Fruit fly (Drosophila melanogaster): ENCODE data around the gene CG34140.
A peak's percentile ranks its signal among the peaks of the same experiment; 100 is the strongest.

CG34140 gene

dm6 chr3L:184251-184650 lies at the start of gene CG34140, which contains the start of the genes Mkp and Mtch (continued):
- TF ChIP-seq CG9797 (GFP tag; optimal IDR thresholded peaks at IDR 0.05) (peak; percentile 84), H15 (GFP tag; IDR thresholded peaks at IDR 0.05) (peak; percentile 81), CG15073 (GFP tag; optimal IDR thresholded peaks at IDR 0.05) (peak; percentile 8), CG18011 (GFP tag; optimal IDR thresholded peaks at IDR 0.05) (peak; percentile 92), Blimp-1 (GFP tag; optimal IDR thresholded peaks at IDR 0.05) (no peak), CG14050 (GFP tag; IDR thresholded peaks at IDR 0.05) (peak; percentile 70; the same call in 2 of the 3 replicates), CG14965 (GFP tag; optimal IDR thresholded peaks at IDR 0.05; ENCODE audit: borderline replicate concordance) (peak; percentile 48), E2f2 (GFP tag; IDR thresholded peaks at IDR 0.05) (peak; percentile 70), Taf1 (GFP tag; IDR thresholded peaks at IDR 0.05) (peak; percentile 56; the same call in 1 of the 2 replicates), CG31224 (GFP tag; IDR thresholded peaks at IDR 0.05) (peak; percentile 71), Nf-YC (tag; optimal IDR thresholded peaks at IDR 0.05) (no peak), MTF-1 (GFP tag; optimal IDR thresholded peaks at IDR 0.05; ENCODE audit: borderline replicate concordance) (peak; percentile 26), B-H2 (GFP tag; optimal IDR thresholded peaks at IDR 0.05) (no peak), CG3838 (GFP tag; optimal IDR thresholded peaks at IDR 0.05) (peak; percentile 63), CG6683 (GFP tag; optimal IDR thresholded peaks at IDR 0.05) (peak; percentile 65), Doc2 (GFP tag; IDR thresholded peaks at IDR 0.05) (no peak), cwo (GFP tag; optimal IDR thresholded peaks at IDR 0.05) (no peak), kah (GFP tag; optimal IDR thresholded peaks at IDR 0.05) (peak; percentile 83), Bteb2 (GFP tag; optimal IDR thresholded peaks at IDR 0.05) (peak; percentile 82), Xbp1 (GFP tag; optimal IDR thresholded peaks at IDR 0.05) (peak; percentile 94), Med (GFP tag) (peak; percentile 99), Oli (tag; optimal IDR thresholded peaks at IDR 0.05) (no peak), Hr3 (GFP tag; optimal IDR thresholded peaks at IDR 0.05) (peak; percentile 85), Rfx (GFP tag; IDR thresholded peaks at IDR 0.05) (peak; percentile 87), fu2 (GFP tag; optimal IDR thresholded peaks at IDR 0.05) (peak; percentile 88), CG17912 (GFP tag; optimal IDR thresholded peaks at IDR 0.05) (peak; percentile 47), CG11695 (GFP tag; IDR thresholded peaks at IDR 0.05) (peak; percentile 80), ara (GFP tag; IDR thresholded peaks at IDR 0.05) (peak; percentile 79), Neu2 (GFP tag; optimal IDR thresholded peaks at IDR 0.05; ENCODE audit: borderline replicate concordance) (peak; percentile 60), hkb (optimal IDR thresholded peaks at IDR 0.05) (peak; percentile 88), hkb (GFP tag; IDR thresholded peaks at IDR 0.05) (peak; percentile 85), knrl (GFP tag; IDR thresholded peaks at IDR 0.05; ENCODE audit: partially characterized antibody) (peak; percentile 97), CG6813 (GFP tag; optimal IDR thresholded peaks at IDR 0.05) (no peak), Hey (tag; optimal IDR thresholded peaks at IDR 0.05) (no peak), gsb (GFP tag; IDR thresholded peaks at IDR 0.05) (0 out of 2 replicates have a peak, but pooled peaks have one; percentile 40), CG6689 (GFP tag; IDR thresholded peaks at IDR 0.05) (peak; percentile 81), CG11723 (GFP tag; optimal IDR thresholded peaks at IDR 0.05) (no peak), repo (GFP tag; optimal IDR thresholded peaks at IDR 0.05) (peak; percentile 82), aop (GFP tag; IDR thresholded peaks at IDR 0.05) (peak; percentile 63; the same call in 1 of the 2 replicates), CG4404 (GFP tag; IDR thresholded peaks at IDR 0.05) (peak; percentile 76), jing (GFP tag; optimal IDR thresholded peaks at IDR 0.05) (no peak), CG3281 (GFP tag; optimal IDR thresholded peaks at IDR 0.05) (no peak), dimm (GFP tag; IDR thresholded peaks at IDR 0.05) (no peak), bsh (GFP tag; optimal IDR thresholded peaks at IDR 0.05) (peak in 1 of 2 experiments; percentile 83), Drgx (GFP tag; IDR thresholded peaks at IDR 0.05) (peak; percentile 36; the same call in 1 of the 2 replicates), so (GFP tag; IDR thresholded peaks at IDR 0.05) (peak; percentile 63; the same call in 1 of the 3 replicates), wdn (GFP tag; IDR thresholded peaks at IDR 0.05) (peak; percentile 67; the same call in 1 of the 2 replicates), CG1832 (GFP tag; optimal IDR thresholded peaks at IDR 0.05) (no peak), CG12769 (tag; optimal IDR thresholded peaks at IDR 0.05) (no peak), fru (optimal IDR thresholded peaks at IDR 0.05) (no peak), Nf-YA (GFP tag; IDR thresholded peaks at IDR 0.05) (no peak)

All from whole organism, embryonic.